Fruit fly (Drosophila melanogaster) whole organism, embryonic: ENCODE data around the gene bor.

Source experiments
- Blimp-1 ChIP-seq: fragments of 200-800 bp; sonication (Bioruptor generic); optimal IDR thresholded peaks from 3 replicates; lab custom pipeline; 2018; ENCODE audit warnings: missing biosample characterization, missing genetic modification characterization, mild to moderate bottlenecking, moderate library complexity, missing genetic modification reagents
- CG11398 ChIP-seq: fragments of 200-800 bp; sonication (Bioruptor generic); optimal IDR thresholded peaks from 2 replicates; lab custom pipeline; 2016; ENCODE audit warnings: missing biosample characterization, missing genetic modification characterization
- CG14441 ChIP-seq: fragments of 200-800 bp; sonication (Bioruptor generic); IDR thresholded peaks from 2 replicates; pipeline ENCODE4 v1.3.6; 2022; ENCODE audit warnings: missing biosample characterization, missing genetic modification characterization
- CG15269 ChIP-seq: fragments of 200-800 bp; sonication (Bioruptor generic); optimal IDR thresholded peaks from 2 replicates; lab custom pipeline; 2018; ENCODE audit warnings: missing biosample characterization, mild to moderate bottlenecking, missing genetic modification characterization, moderate library complexity
- CG15696 ChIP-seq: fragments of 200-800 bp; sonication (Bioruptor generic); optimal IDR thresholded peaks from 2 replicates; lab custom pipeline; 2019; ENCODE audit warnings: missing biosample characterization, mild to moderate bottlenecking, missing genetic modification characterization, moderate library complexity
- CG17186 ChIP-seq: fragments of 200-800 bp; sonication (Bioruptor generic); optimal IDR thresholded peaks from 3 replicates; lab custom pipeline; 2017; ENCODE audit warnings: missing biosample characterization, missing genetic modification reagents, missing genetic modification characterization
- CG17385 ChIP-seq: fragments of 200-800 bp; sonication (Bioruptor generic); optimal IDR thresholded peaks from 3 replicates; lab custom pipeline; 2018; ENCODE audit warnings: missing biosample characterization, mild to moderate bottlenecking, missing genetic modification characterization
- CG18619 ChIP-seq: fragments of 200-800 bp; sonication (Bioruptor generic); optimal IDR thresholded peaks from 3 replicates; lab custom pipeline; 2017; ENCODE audit warnings: missing biosample characterization, mild to moderate bottlenecking, missing genetic modification characterization
- CG32772 ChIP-seq: fragments of 200-800 bp; sonication (Bioruptor generic); IDR thresholded peaks from 2 replicates; pipeline ENCODE4 v1.3.6; 2022; ENCODE audit warnings: missing biosample characterization, missing genetic modification characterization
- CG3847 ChIP-seq: fragments of 200-800 bp; sonication (Bioruptor generic); IDR thresholded peaks from 2 replicates; pipeline ENCODE4 v1.3.6; 2022; ENCODE audit warnings: missing biosample characterization, missing genetic modification characterization
- CG4282 ChIP-seq: fragments of 200-800 bp; sonication (Bioruptor generic); optimal IDR thresholded peaks from 2 replicates; lab custom pipeline; 2016; ENCODE audit warnings: missing biosample characterization, missing genetic modification characterization
- CG4730 ChIP-seq: fragments of 200-800 bp; sonication (Bioruptor generic); IDR thresholded peaks from 2 replicates; pipeline ENCODE4 v1.3.6; 2022; ENCODE audit warnings: missing biosample characterization, missing genetic modification characterization
- CG5245 ChIP-seq: fragments of 200-800 bp; sonication (Bioruptor generic); optimal IDR thresholded peaks from 3 replicates; lab custom pipeline; 2016; ENCODE audit warnings: missing biosample characterization, missing genetic modification characterization
- CG6765 ChIP-seq: fragments of 200-800 bp; sonication (Bioruptor generic); optimal IDR thresholded peaks from 3 replicates; lab custom pipeline; 2017; ENCODE audit warnings: missing biosample characterization, mild to moderate bottlenecking, missing genetic modification characterization
- CG6791 ChIP-seq: fragments of 200-800 bp; sonication (Bioruptor generic); IDR thresholded peaks from 3 replicates; pipeline ENCODE4 v1.3.6; 2022; ENCODE audit warnings: missing biosample characterization, missing genetic modification characterization; ENCODE audit not compliant: partially characterized antibody
- CG7928 ChIP-seq: fragments of 200-800 bp; sonication (Bioruptor generic); optimal IDR thresholded peaks from 2 replicates; lab custom pipeline; 2017; ENCODE audit warnings: missing biosample characterization, mild to moderate bottlenecking, missing genetic modification characterization
- CG8290 ChIP-seq, 3 experiments: fragments of 200-800 bp; sonication (Bioruptor generic); optimal IDR thresholded peaks; 2 replicates each; lab custom pipeline; 2016 to 2019; ENCODE audit warnings: missing biosample characterization in 3 of 3, missing genetic modification characterization in 3 of 3, mild to moderate bottlenecking in 2 of 3, moderate library complexity in 1 of 3
- CG8765 ChIP-seq: fragments of 200-800 bp; sonication (Bioruptor generic); IDR thresholded peaks from 2 replicates; pipeline ENCODE4 v1.3.6; 2022; ENCODE audit warnings: missing biosample characterization, missing genetic modification characterization
- CkIIα-i1 ChIP-seq: fragments of 200-800 bp; sonication (Bioruptor generic); IDR thresholded peaks from 2 replicates; pipeline ENCODE4 v1.3.6; 2022; ENCODE audit warnings: missing biosample characterization, missing genetic modification characterization
- Deaf1 ChIP-seq: fragments of 200-800 bp; optimal IDR thresholded peaks from 3 replicates; lab custom pipeline; 2019; ENCODE audit warnings: missing biosample characterization, mild to moderate bottlenecking, missing genetic modification characterization, moderate library complexity
- Dll ChIP-seq: fragments of 200-800 bp; sonication (Bioruptor generic); IDR thresholded peaks from 4 replicates; pipeline ENCODE4 v1.3.6; 2022; ENCODE audit warnings: missing biosample characterization, missing genetic modification characterization; ENCODE audit not compliant: partially characterized antibody
- Drgx ChIP-seq: fragments of 200-800 bp; sonication (Bioruptor generic); IDR thresholded peaks from 2 replicates; pipeline ENCODE4 v1.3.6; 2022; ENCODE audit warnings: missing biosample characterization, missing genetic modification characterization
- Eip74EF ChIP-seq, 2 experiments: fragments of 200-800 bp in 1 of 2; fragments of >200 bp in 1 of 2; sonication (Bioruptor generic) in 1 of 2; optimal IDR thresholded peaks; 2 replicates each; lab custom pipeline; 2017 to 2019; ENCODE audit warnings: missing biosample characterization in 2 of 2, missing genetic modification characterization in 2 of 2, mild to moderate bottlenecking in 1 of 2, moderate library complexity in 1 of 2
- HLH3B ChIP-seq: fragments of 200-800 bp; sonication (Bioruptor generic); IDR thresholded peaks from 2 replicates; pipeline ENCODE4 v1.3.6; 2022; ENCODE audit warnings: missing biosample characterization, missing genetic modification characterization
- HLHmδ ChIP-seq: fragments of 200-800 bp; sonication (Bioruptor generic); optimal IDR thresholded peaks from 2 replicates; lab custom pipeline; 2018; ENCODE audit warnings: missing biosample characterization, mild to moderate bottlenecking, missing genetic modification characterization, moderate library complexity
- Hey ChIP-seq: fragments of 200-800 bp; sonication (Bioruptor generic); optimal IDR thresholded peaks from 3 replicates; lab custom pipeline; 2018; ENCODE audit warnings: missing biosample characterization, mild to moderate bottlenecking, missing genetic modification characterization
- HmgZ ChIP-seq: fragments of 200-800 bp; sonication (Bioruptor generic); optimal IDR thresholded peaks from 2 replicates; lab custom pipeline; 2018; ENCODE audit warnings: missing biosample characterization, mild to moderate bottlenecking, missing genetic modification characterization
- Hsf ChIP-seq: fragments of 200-800 bp; sonication (Bioruptor generic); optimal IDR thresholded peaks from 3 replicates; lab custom pipeline; 2016; ENCODE audit warnings: missing biosample characterization, missing genetic modification characterization
- Med ChIP-seq: fragments of 200-800 bp; sonication (Bioruptor generic); peaks from one replicate; lab custom pipeline; 2016; ENCODE audit warnings: missing biosample characterization, missing genetic modification characterization, mild to moderate bottlenecking, inconsistent platforms, moderate library complexity
- Nf-YB ChIP-seq: fragments of 200-800 bp; sonication (Bioruptor generic); optimal IDR thresholded peaks from 3 replicates; lab custom pipeline; 2019; ENCODE audit warnings: missing biosample characterization, mild to moderate bottlenecking, missing genetic modification characterization, moderate library complexity
- Sox100B ChIP-seq: fragments of 200-800 bp; sonication (Bioruptor generic); optimal IDR thresholded peaks from 3 replicates; lab custom pipeline; 2018; ENCODE audit warnings: missing biosample characterization, mild to moderate bottlenecking, missing genetic modification characterization
- Sry-β ChIP-seq: fragments of 200-800 bp; sonication (Bioruptor generic); optimal IDR thresholded peaks from 2 replicates; lab custom pipeline; 2018; ENCODE audit warnings: missing biosample characterization, mild to moderate bottlenecking, missing genetic modification characterization, moderate library complexity
- Stat92E ChIP-seq, 3 experiments: fragments of >200 bp in 2 of 3; fragments of 200-800 bp in 1 of 3; sonication (Bioruptor generic) in 1 of 3; optimal IDR thresholded peaks; 2 replicates each; lab custom pipeline; 2017 to 2019; ENCODE audit warnings: missing biosample characterization in 3 of 3, missing genetic modification characterization in 3 of 3, mild to moderate bottlenecking in 1 of 3, moderate library complexity in 1 of 3
- abd-A ChIP-seq: fragments of 200-800 bp; sonication (Bioruptor generic); optimal IDR thresholded peaks from 3 replicates; lab custom pipeline; 2019; ENCODE audit warnings: missing biosample characterization, mild to moderate bottlenecking, missing genetic modification characterization, moderate library complexity
- bowl ChIP-seq: fragments of 200-800 bp; sonication (Bioruptor generic); IDR thresholded peaks from 2 replicates; pipeline ENCODE4 v1.3.6; 2022; ENCODE audit warnings: missing biosample characterization, missing genetic modification characterization
- btn ChIP-seq: fragments of 200-800 bp; sonication (Bioruptor generic); optimal IDR thresholded peaks from 2 replicates; lab custom pipeline; 2016; ENCODE audit warnings: missing biosample characterization, missing genetic modification characterization
- cad ChIP-seq: fragments of >200 bp; optimal IDR thresholded peaks from 2 replicates; lab custom pipeline; 2017; ENCODE audit warnings: missing biosample characterization, missing genetic modification characterization
- da ChIP-seq: fragments of 200-800 bp; sonication (Bioruptor generic); optimal IDR thresholded peaks from 2 replicates; lab custom pipeline; 2016; ENCODE audit warnings: missing biosample characterization, missing genetic modification characterization
- disco-r ChIP-seq: fragments of 200-800 bp; sonication (Bioruptor generic); optimal IDR thresholded peaks from 2 replicates; lab custom pipeline; 2016; ENCODE audit warnings: missing biosample characterization, missing genetic modification characterization
- fru ChIP-seq: fragments of >200 bp; optimal IDR thresholded peaks from 2 replicates; lab custom pipeline; 2017
- gsb ChIP-seq: fragments of 200-800 bp; sonication (Bioruptor generic); IDR thresholded peaks from 2 replicates; pipeline ENCODE4 v1.3.6; 2022; ENCODE audit warnings: missing biosample characterization, missing genetic modification characterization
- gt ChIP-seq: fragments of 200-800 bp; sonication (Bioruptor generic); IDR thresholded peaks from 2 replicates; pipeline ENCODE4 v1.3.6; 2022; ENCODE audit warnings: missing biosample characterization, missing genetic modification characterization
- lbe ChIP-seq: fragments of 200-800 bp; sonication (Bioruptor generic); optimal IDR thresholded peaks from 2 replicates; lab custom pipeline; 2016; ENCODE audit warnings: missing biosample characterization, mild to moderate bottlenecking, missing genetic modification characterization
- lmd ChIP-seq: fragments of 200-800 bp; sonication (Bioruptor generic); IDR thresholded peaks from 2 replicates; pipeline ENCODE4 v1.3.6; 2022; ENCODE audit warnings: missing biosample characterization, missing genetic modification characterization
- oc ChIP-seq: fragments of 200-800 bp; sonication (Bioruptor generic); optimal IDR thresholded peaks from 2 replicates; lab custom pipeline; 2018; ENCODE audit warnings: missing biosample characterization, mild to moderate bottlenecking, missing genetic modification characterization, moderate library complexity
- pum ChIP-seq: fragments of 200-800 bp; sonication (Bioruptor generic); optimal IDR thresholded peaks from 2 replicates; lab custom pipeline; 2016; ENCODE audit warnings: missing biosample characterization, missing genetic modification characterization
- sens ChIP-seq: fragments of 200-800 bp; sonication (Bioruptor generic); peaks from one replicate; lab custom pipeline; 2016; ENCODE audit warnings: missing biosample characterization, missing genetic modification characterization
- sens-2 ChIP-seq: fragments of 200-800 bp; sonication (Bioruptor generic); IDR thresholded peaks from 2 replicates; pipeline ENCODE4 v1.3.6; 2022; ENCODE audit warnings: missing biosample characterization, missing genetic modification characterization
- sqz ChIP-seq: fragments of 200-800 bp; sonication (Bioruptor generic); optimal IDR thresholded peaks from 3 replicates; lab custom pipeline; 2018; ENCODE audit warnings: missing biosample characterization, mild to moderate bottlenecking, missing genetic modification characterization
- tna ChIP-seq: fragments of 200-800 bp; sonication (Bioruptor generic); IDR thresholded peaks from 2 replicates; pipeline ENCODE4 v1.3.6; 2022; ENCODE audit warnings: missing biosample characterization, missing genetic modification characterization; ENCODE audit not compliant: partially characterized antibody
- usp ChIP-seq: fragments of >200 bp; optimal IDR thresholded peaks from 2 replicates; lab custom pipeline; 2017; ENCODE audit warnings: missing biosample characterization, missing genetic modification characterization

The bor gene

DNA sequence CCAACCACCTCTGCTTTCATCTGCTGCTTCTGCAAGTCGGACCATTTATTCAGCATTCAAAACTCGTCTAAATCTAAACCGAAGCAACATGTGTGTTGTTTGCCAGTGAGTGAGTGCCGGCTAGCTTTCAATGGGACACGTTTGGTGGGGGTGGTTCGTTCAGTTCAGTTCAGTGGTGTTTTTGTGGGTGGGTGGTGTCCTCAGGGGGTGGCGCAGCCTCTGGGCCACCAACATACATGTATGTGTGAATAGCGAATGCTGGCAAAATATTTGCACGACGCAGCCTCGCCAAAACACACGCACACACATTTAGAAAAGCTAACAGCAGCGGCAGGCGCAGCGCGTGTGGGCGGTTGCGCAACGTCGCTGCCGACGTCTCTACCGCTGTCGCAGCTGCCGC, 24.6 kb downstream of the bor start (continued):
- TF ChIP-seq CG8290 (GFP tag; optimal IDR thresholded peaks at IDR 0.05; lab: Kevin White, UChicago) (no peak), CG8290 (tag; optimal IDR thresholded peaks at IDR 0.05; lab: Kevin White, UChicago) (peak in 1 of 2 experiments; percentile 39), CG8765 (no peak), da (GFP tag; lab: Kevin White, UChicago) (no peak), HLH3B (GFP tag; lab: Robert Waterston, UW) (no peak), CG3847 (no peak), Blimp-1 (GFP tag; lab: Kevin White, UChicago) (no peak), Eip74EF (GFP tag; optimal IDR thresholded peaks at IDR 0.05; lab: Kevin White, UChicago) (no peak), Dll (no peak), Stat92E (GFP tag; optimal IDR thresholded peaks at IDR 0.05; lab: Kevin White, UChicago) (no peak), CG32772 (GFP tag; lab: Robert Waterston, UW) (no peak), CG14441 (GFP tag; lab: Robert Waterston, UW) (no peak), pum (GFP tag; lab: Kevin White, UChicago) (no peak), Drgx (no peak), usp (GFP tag; lab: Kevin White, UChicago) (no peak), btn (no peak), cad (no peak), Hey (tag; lab: Kevin White, UChicago) (peak; percentile 13), oc (tag; lab: Kevin White, UChicago) (no peak), CG18619 (GFP tag; lab: Kevin White, UChicago) (no peak), fru (no peak), HmgZ (no peak), abd-A (tag; lab: Kevin White, UChicago) (no peak), Deaf1 (tag; lab: Kevin White, UChicago) (peak; percentile 41), disco-r (GFP tag; lab: Kevin White, UChicago) (no peak), Nf-YB (GFP tag; lab: Kevin White, UChicago) (no peak), bowl (GFP tag; lab: Robert Waterston, UW) (no peak), CG4282 (no peak)

DNA sequence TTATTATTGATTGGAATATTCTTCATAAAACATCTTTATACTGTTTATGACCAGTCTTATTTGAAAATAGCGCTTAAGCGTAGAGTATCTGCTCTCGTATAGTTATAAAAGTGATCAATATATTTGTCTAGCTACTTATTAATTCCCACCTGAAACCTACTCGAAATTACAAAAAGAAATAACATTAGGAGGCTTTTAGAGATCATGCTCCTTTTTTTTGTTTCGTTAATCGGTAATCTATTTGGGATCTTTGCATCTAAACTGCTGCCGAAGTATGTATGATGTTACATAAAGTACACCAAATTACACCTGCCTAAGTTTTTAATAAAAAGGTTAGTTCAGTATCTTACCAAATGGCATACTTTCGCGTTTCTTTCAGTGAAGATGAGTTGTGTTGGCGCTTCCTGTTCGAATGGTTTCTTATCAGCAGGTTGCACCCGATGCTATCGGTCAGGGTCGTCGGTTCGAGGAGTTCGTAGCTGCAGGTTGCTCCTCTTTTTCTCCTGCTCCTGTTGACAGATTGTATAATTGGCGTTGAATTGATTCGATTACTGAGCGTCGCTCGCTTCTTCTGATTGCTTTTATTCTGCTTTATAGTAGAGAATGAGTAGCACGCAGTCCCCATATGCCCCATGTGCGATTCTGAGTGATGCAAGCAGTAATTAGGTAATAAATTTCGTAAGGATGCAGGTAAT, 25.8 kb downstream of the bor start:
- TF ChIP-seq CG4730 (GFP tag; lab: Robert Waterston, UW) (no peak), da (GFP tag; lab: Kevin White, UChicago) (no peak), CG7928 (GFP tag; lab: Kevin White, UChicago) (no peak), gt (GFP tag; lab: Robert Waterston, UW) (no peak), Med (GFP tag; lab: Kevin White, UChicago) (peak; percentile 46), CG5245 (GFP tag; lab: Kevin White, UChicago) (no peak), CG17385 (GFP tag; lab: Kevin White, UChicago) (no peak), CG15696 (no peak), CG6765 (GFP tag; lab: Kevin White, UChicago) (no peak), CG17186 (no peak), CkIIα-i1 (no peak), tna (GFP tag; lab: Robert Waterston, UW) (no peak), Hsf (GFP tag; lab: Kevin White, UChicago) (no peak), CG11398 (GFP tag; lab: Kevin White, UChicago) (no peak), HLHmδ (GFP tag; lab: Kevin White, UChicago) (no peak), sens (GFP tag; lab: Kevin White, UChicago) (peak; percentile 65), sqz (GFP tag; lab: Kevin White, UChicago) (no peak), Sry-β (no peak), Sox100B (GFP tag; lab: Kevin White, UChicago) (peak; percentile 2), CG6791 (no peak), sens-2 (GFP tag; lab: Robert Waterston, UW) (no peak), CG4282 (no peak), lmd (GFP tag; lab: Robert Waterston, UW) (no peak), gsb (GFP tag; lab: Robert Waterston, UW) (no peak), CG15269 (tag; lab: Kevin White, UChicago) (no peak), lbe (GFP tag; lab: Kevin White, UChicago) (no peak)
